Worm (Caenorhabditis elegans) whole organism, late embryonic: ENCODE measurements around the gene C07G1.7.

Experiments used
- C08G9.2 ChIP-seq: sonication (generic microtip); optimal IDR thresholded peaks from 2 replicates; lab custom pipeline; 2016; ENCODE audit warnings: mild to moderate bottlenecking, missing genetic modification characterization, moderate library complexity, missing compliant biosample characterization
- C38D4.7 ChIP-seq: fragments of 200-800 bp; sonication (Bioruptor generic); optimal IDR thresholded peaks from 2 replicates; lab custom pipeline; 2018; ENCODE audit warnings: mild to moderate bottlenecking, missing genetic modification characterization, moderate library complexity, missing compliant biosample characterization
- K02D7.2 ChIP-seq: sonication (generic microtip); optimal IDR thresholded peaks from 2 replicates; lab custom pipeline; 2017; ENCODE audit warnings: mild to moderate bottlenecking, missing genetic modification characterization, missing compliant biosample characterization
- T23F11.4 ChIP-seq: fragments of 200-800 bp; sonication (Bioruptor generic); optimal IDR thresholded peaks from 2 replicates; lab custom pipeline; 2018; ENCODE audit warnings: mild to moderate bottlenecking, missing genetic modification characterization, missing compliant biosample characterization
- Y22D7AL.16 ChIP-seq: sonication (generic microtip); optimal IDR thresholded peaks from 2 replicates; lab custom pipeline; 2016; ENCODE audit warnings: missing genetic modification characterization, missing compliant biosample characterization
- ahr-1 ChIP-seq: sonication (generic microtip); optimal IDR thresholded peaks from 2 replicates; lab custom pipeline; 2016; ENCODE audit warnings: missing genetic modification characterization, missing compliant biosample characterization
- ama-1 ChIP-seq: fragments of 150-350 bp; optimal IDR thresholded peaks from 2 replicates; lab custom pipeline; 2014
- ceh-14 ChIP-seq: sonication (generic microtip); optimal IDR thresholded peaks from 2 replicates; lab custom pipeline; 2016; ENCODE audit warnings: missing genotype, missing genetic modification characterization, missing compliant biosample characterization
- ceh-19 ChIP-seq: fragments of 200-800 bp; sonication (Bioruptor generic); optimal IDR thresholded peaks from 2 replicates; lab custom pipeline; 2018; ENCODE audit warnings: mild to moderate bottlenecking, missing genetic modification characterization, missing compliant biosample characterization
- ceh-2 ChIP-seq: sonication (generic microtip); optimal IDR thresholded peaks from 2 replicates; lab custom pipeline; 2016; ENCODE audit warnings: missing genotype, missing genetic modification characterization, missing compliant biosample characterization
- ceh-22 ChIP-seq: sonication (generic microtip); optimal IDR thresholded peaks from 2 replicates; lab custom pipeline; 2017; ENCODE audit warnings: missing biosample characterization, missing genetic modification characterization
- ceh-34 ChIP-seq: sonication (generic microtip); optimal IDR thresholded peaks from 2 replicates; lab custom pipeline; 2016; ENCODE audit warnings: mild to moderate bottlenecking, missing genetic modification characterization, missing compliant biosample characterization
- ceh-45 ChIP-seq: fragments of 200-800 bp; sonication (Bioruptor generic); IDR thresholded peaks from 2 replicates; pipeline ENCODE4 v1.3.6; 2022; ENCODE audit warnings: missing genetic modification reagents, missing genetic modification characterization, missing compliant biosample characterization
- ceh-6 ChIP-seq: fragments of 200-800 bp; sonication (Bioruptor generic); optimal IDR thresholded peaks from 2 replicates; lab custom pipeline; 2018; ENCODE audit warnings: mild to moderate bottlenecking, missing genetic modification characterization, missing compliant biosample characterization
- che-1 ChIP-seq: sonication (generic microtip); optimal IDR thresholded peaks from 2 replicates; lab custom pipeline; 2016; ENCODE audit warnings: mild to moderate bottlenecking, missing genetic modification characterization, missing compliant biosample characterization
- dve-1 ChIP-seq: sonication (generic microtip); optimal IDR thresholded peaks from 2 replicates; lab custom pipeline; 2017; ENCODE audit warnings: antibody characterized with exemption, mild to moderate bottlenecking, missing genetic modification characterization, missing compliant biosample characterization
- elt-2 ChIP-seq: sonication (generic microtip); optimal IDR thresholded peaks from 2 replicates; lab custom pipeline; 2016; ENCODE audit warnings: missing genetic modification reagents, missing genetic modification characterization, missing compliant biosample characterization
- ets-4 ChIP-seq: sonication (generic microtip); optimal IDR thresholded peaks from 2 replicates; lab custom pipeline; 2016; ENCODE audit warnings: missing genetic modification characterization, missing compliant biosample characterization
- eyg-1 ChIP-seq: sonication (generic microtip); optimal IDR thresholded peaks from 2 replicates; lab custom pipeline; 2016; ENCODE audit warnings: missing genotype, missing genetic modification characterization, missing compliant biosample characterization
- fax-1 ChIP-seq: sonication (generic microtip); optimal IDR thresholded peaks from 2 replicates; lab custom pipeline; 2016; ENCODE audit warnings: missing genotype, missing genetic modification characterization, missing compliant biosample characterization
- fkh-10 ChIP-seq: fragments of 150-350 bp; optimal IDR thresholded peaks from 2 replicates; lab custom pipeline; 2014; ENCODE audit warnings: missing biosample characterization, missing genetic modification reagents, missing genetic modification characterization
- gmeb-2 ChIP-seq: sonication (generic microtip); optimal IDR thresholded peaks from 2 replicates; lab custom pipeline; 2016; ENCODE audit warnings: missing genetic modification characterization, inconsistent platforms, missing compliant biosample characterization
- hlh-15 ChIP-seq: sonication (generic microtip); optimal IDR thresholded peaks from 2 replicates; lab custom pipeline; 2016; ENCODE audit warnings: missing genetic modification characterization, missing compliant biosample characterization
- hlh-30 ChIP-seq: sonication (generic microtip); optimal IDR thresholded peaks from 2 replicates; lab custom pipeline; 2017; ENCODE audit warnings: antibody characterized with exemption, missing genetic modification characterization, missing compliant biosample characterization; ENCODE audit not compliant: insufficient read depth
- hlh-6 ChIP-seq: sonication (generic microtip); optimal IDR thresholded peaks from 2 replicates; lab custom pipeline; 2016; ENCODE audit warnings: missing genotype, missing genetic modification characterization, missing compliant biosample characterization
- hlh-8 ChIP-seq: sonication (generic microtip); optimal IDR thresholded peaks from 2 replicates; lab custom pipeline; 2016; ENCODE audit warnings: missing genotype, missing genetic modification characterization, missing compliant biosample characterization
- lim-6 ChIP-seq: sonication (generic microtip); optimal IDR thresholded peaks from 2 replicates; lab custom pipeline; 2016; ENCODE audit warnings: missing genetic modification characterization, missing compliant biosample characterization
- lin-11 ChIP-seq: fragments of 200-800 bp; sonication (Bioruptor generic); optimal IDR thresholded peaks from 2 replicates; lab custom pipeline; 2018; ENCODE audit warnings: mild to moderate bottlenecking, missing genetic modification characterization, missing compliant biosample characterization
- madf-2 ChIP-seq: sonication (generic microtip); optimal IDR thresholded peaks from 2 replicates; lab custom pipeline; 2017; ENCODE audit warnings: missing genetic modification characterization, missing compliant biosample characterization
- mec-3 ChIP-seq: sonication (generic microtip); optimal IDR thresholded peaks from 2 replicates; lab custom pipeline; 2016; ENCODE audit warnings: borderline replicate concordance, missing genetic modification characterization, missing compliant biosample characterization
- nhr-11 ChIP-seq: fragments of 150-350 bp; optimal IDR thresholded peaks from 2 replicates; lab custom pipeline; 2014; ENCODE audit warnings: missing biosample characterization, missing genetic modification characterization
- npax-4 ChIP-seq: sonication (generic microtip); optimal IDR thresholded peaks from 2 replicates; lab custom pipeline; 2016; ENCODE audit warnings: missing genetic modification characterization, missing compliant biosample characterization
- odd-2 ChIP-seq: sonication (generic microtip); optimal IDR thresholded peaks from 2 replicates; lab custom pipeline; 2017; ENCODE audit warnings: antibody characterized with exemption, mild to moderate bottlenecking, missing genetic modification characterization, missing compliant biosample characterization
- pag-3 ChIP-seq: sonication (generic microtip); optimal IDR thresholded peaks from 2 replicates; lab custom pipeline; 2016; ENCODE audit warnings: missing compliant biosample characterization, missing genetic modification characterization, borderline replicate concordance
- pat-9 ChIP-seq: fragments of 200-800 bp; sonication (Bioruptor generic); optimal IDR thresholded peaks from 2 replicates; lab custom pipeline; 2018; ENCODE audit warnings: mild to moderate bottlenecking, missing genetic modification characterization, moderate library complexity, missing compliant biosample characterization
- pax-1 ChIP-seq: fragments of 150-350 bp; optimal IDR thresholded peaks from 2 replicates; lab custom pipeline; 2014; ENCODE audit warnings: missing biosample characterization, missing genetic modification characterization
- ref-2 ChIP-seq: sonication (generic microtip); optimal IDR thresholded peaks from 2 replicates; lab custom pipeline; 2016; ENCODE audit warnings: missing genetic modification characterization, missing compliant biosample characterization
- sox-4 ChIP-seq: sonication (generic microtip); optimal IDR thresholded peaks from 2 replicates; lab custom pipeline; 2017; ENCODE audit warnings: mild to moderate bottlenecking, missing genetic modification characterization, inconsistent platforms, missing compliant biosample characterization
- syd-9 ChIP-seq: sonication (generic microtip); optimal IDR thresholded peaks from 2 replicates; lab custom pipeline; 2016; ENCODE audit warnings: mild to moderate bottlenecking, missing genetic modification characterization, moderate library complexity, missing compliant biosample characterization
- tbx-7 ChIP-seq: sonication (generic microtip); optimal IDR thresholded peaks from 2 replicates; lab custom pipeline; 2016; ENCODE audit warnings: missing genotype, missing genetic modification characterization, missing compliant biosample characterization
- ttx-3 ChIP-seq: sonication (generic microtip); optimal IDR thresholded peaks from 2 replicates; lab custom pipeline; 2016; ENCODE audit warnings: missing genetic modification reagents, missing genetic modification characterization, missing compliant biosample characterization

Gene C07G1.7

ce11 chrIV:8165950-8166349 lies 45.7 kb downstream of the C07G1.7 start, which contains the start of gene B0218.7:
B0218.7 (minus strand) TSS chrIV:8166050.
- TF ChIP-seq che-1 (no peak), lin-11 (no peak), fax-1 (tag; lab: Kevin White, UChicago) (no peak), C38D4.7 (GFP tag; lab: Kevin White, UChicago) (no peak), ceh-45 (GFP tag; lab: Robert Waterston, UW) (no peak), odd-2 (tag; lab: Kevin White, UChicago) (no peak), ahr-1 (tag; lab: Kevin White, UChicago) (no peak), ceh-2 (no peak), lim-6 (no peak), ama-1 (lab: Kevin White, UChicago) (no peak), madf-2 (tag; lab: Kevin White, UChicago) (no peak), ceh-19 (GFP tag; lab: Kevin White, UChicago) (no peak), C08G9.2 (tag; lab: Kevin White, UChicago) (no peak), syd-9 (tag; lab: Kevin White, UChicago) (no peak), ceh-34 (tag; lab: Kevin White, UChicago) (no peak), tbx-7 (no peak), ceh-22 (no peak), eyg-1 (tag; lab: Kevin White, UChicago) (no peak)

- TF ChIP-seq npax-4 = no peak
- no peak for TF ChIP-seq K02D7.2 (tag; lab: Kevin White, UChicago)
- TF ChIP-seq ref-2 = no peak
- TF ChIP-seq ceh-6 (GFP tag; lab: Kevin White, UChicago) = no peak
- TF ChIP-seq pag-3 (tag; lab: Kevin White, UChicago) = no peak
- no peak for TF ChIP-seq ets-4 (tag; lab: Kevin White, UChicago)
- no peak for TF ChIP-seq hlh-15
- TF ChIP-seq fax-1 (tag; lab: Kevin White, UChicago) = no peak
- no peak for TF ChIP-seq ceh-22
- TF ChIP-seq lim-6 = no peak
- no peak for TF ChIP-seq gmeb-2
- TF ChIP-seq tbx-7 = no peak
- no peak for TF ChIP-seq dve-1 (tag; lab: Kevin White, UChicago)
These were observed 47.1 kb downstream of the C07G1.7 start for ce11 chrIV:8164515-8164914.

ce11 chrIV:8163687-8164086 lies 48.0 kb downstream of the C07G1.7 start, which contains the start of gene clec-51:
clec-51 (minus strand) TSS chrIV:8163800.
- TF ChIP-seq elt-2 = peak; percentile 4
- TF ChIP-seq pax-1 (tag; lab: Kevin White, UChicago) = no peak

ce11 chrIV:8161774-8162173 lies 49.9 kb downstream of the C07G1.7 start:
- no peak for TF ChIP-seq hlh-30 (tag; lab: Kevin White, UChicago)
- TF ChIP-seq sox-4 = no peak
- TF ChIP-seq ama-1 (lab: Kevin White, UChicago) = no peak
- no peak for TF ChIP-seq ceh-6 (GFP tag; lab: Kevin White, UChicago)
- no peak for TF ChIP-seq T23F11.4 (GFP tag; lab: Kevin White, UChicago)
- no peak for TF ChIP-seq syd-9 (tag; lab: Kevin White, UChicago)
- no peak for TF ChIP-seq nhr-11
- TF ChIP-seq fkh-10 (GFP tag; lab: Kevin White, UChicago) = no peak
- no peak for TF ChIP-seq ttx-3 (tag; lab: Kevin White, UChicago)
- TF ChIP-seq pat-9 (tag; lab: Kevin White, UChicago) = no peak
- no peak for TF ChIP-seq Y22D7AL.16 (tag; lab: Kevin White, UChicago)
- TF ChIP-seq mec-3 (tag; lab: Kevin White, UChicago) = no peak
- no peak for TF ChIP-seq ceh-14
- no peak for TF ChIP-seq hlh-8 (tag; lab: Kevin White, UChicago)
- TF ChIP-seq pax-1 (tag; lab: Kevin White, UChicago) = no peak
- no peak for TF ChIP-seq hlh-6 (tag; lab: Kevin White, UChicago)
